Fruit fly (Drosophila melanogaster): ENCODE measurements around the gene Lasp.
A peak's percentile ranks its signal among the peaks of the same experiment; 100 is the strongest.

Lasp gene

DNA sequence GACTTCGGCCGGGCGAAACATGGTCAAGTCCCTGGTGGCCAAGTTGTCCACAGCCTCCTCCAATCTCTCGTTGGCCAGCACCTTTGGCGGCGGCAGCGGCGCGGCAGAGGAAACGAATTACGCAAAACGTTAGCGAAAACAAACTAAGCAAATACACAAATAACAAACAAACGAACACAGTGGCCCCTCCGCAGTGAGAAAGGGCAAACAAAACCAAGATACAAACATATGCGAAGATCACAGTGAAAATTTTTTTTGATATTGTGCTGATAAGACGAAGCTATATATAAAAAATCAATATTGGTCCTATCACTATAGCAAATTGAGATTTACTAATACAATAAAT is 2.7 kb upstream of the Lasp start:
- TF ChIP-seq net (GFP tag; optimal IDR thresholded peaks at IDR 0.05), result no peak
- no peak for TF ChIP-seq topi (GFP tag; optimal IDR thresholded peaks at IDR 0.05)
- TF ChIP-seq salr (GFP tag; optimal IDR thresholded peaks at IDR 0.05), result no peak
- no peak for TF ChIP-seq Lpt (GFP tag; optimal IDR thresholded peaks at IDR 0.05)
- peak; percentile 92 for TF ChIP-seq fkh (GFP tag; optimal IDR thresholded peaks at IDR 0.05)
- no peak for TF ChIP-seq dac (GFP tag; optimal IDR thresholded peaks at IDR 0.05)
- TF ChIP-seq CG15336 (GFP tag; IDR thresholded peaks at IDR 0.05), result 0 out of 2 replicates have a peak, but pooled peaks have one; percentile 37
- TF ChIP-seq CG31627 (GFP tag; optimal IDR thresholded peaks at IDR 0.05), result peak; percentile 9
- no peak for TF ChIP-seq CG34406 (GFP tag; optimal IDR thresholded peaks at IDR 0.05)
- TF ChIP-seq Hr39 (GFP tag; optimal IDR thresholded peaks at IDR 0.05), result no peak
- no peak for TF ChIP-seq CG9139 (GFP tag; optimal IDR thresholded peaks at IDR 0.05)

DNA sequence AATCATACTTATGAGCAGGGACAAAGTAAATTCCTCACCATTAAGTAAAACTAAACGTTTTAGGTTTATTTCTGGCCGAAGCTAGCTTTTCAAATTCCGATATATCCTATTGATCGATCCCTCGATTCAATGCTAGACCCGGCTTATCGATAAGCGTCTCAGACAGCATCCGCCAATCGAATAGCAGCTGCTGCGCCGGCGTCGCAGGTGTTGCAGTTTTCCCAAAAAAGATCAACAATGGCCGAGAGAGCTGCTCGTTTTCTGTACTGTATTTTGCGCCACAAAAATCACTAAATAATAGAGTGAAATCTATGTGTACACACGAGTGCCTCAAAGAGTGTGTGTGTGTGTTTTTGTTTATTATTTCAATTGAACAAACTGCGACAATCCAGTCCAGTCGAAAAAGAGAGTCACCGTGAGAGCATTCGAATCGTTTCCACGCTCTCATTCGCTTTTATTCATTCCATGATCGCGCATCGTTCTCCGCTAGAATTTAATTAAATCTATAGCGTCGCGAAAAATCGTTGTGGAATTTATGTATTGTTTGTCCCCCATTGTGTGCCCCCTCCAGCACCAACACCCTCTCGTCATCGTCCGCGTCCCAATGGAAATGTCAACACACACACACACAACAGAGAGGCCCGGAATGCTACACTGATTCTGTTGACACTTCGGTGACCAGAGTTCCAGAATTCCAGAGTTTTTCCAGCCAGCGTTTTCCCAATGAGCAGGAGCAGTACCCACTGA is 2.1 kb upstream of the Lasp start:
- TF ChIP-seq CG3032 (tag; optimal IDR thresholded peaks at IDR 0.05) (no peak), spab (GFP tag; optimal IDR thresholded peaks at IDR 0.05) (no peak), CG4318 (GFP tag; optimal IDR thresholded peaks at IDR 0.05) (no peak), Eip78C (GFP tag) (no peak), Lpt (GFP tag; optimal IDR thresholded peaks at IDR 0.05) (no peak), CG32006 (GFP tag; optimal IDR thresholded peaks at IDR 0.05) (no peak), ss (GFP tag; optimal IDR thresholded peaks at IDR 0.05) (no peak), CG6808 (GFP tag; optimal IDR thresholded peaks at IDR 0.05) (no peak), fkh (GFP tag; optimal IDR thresholded peaks at IDR 0.05) (no peak), CG16779 (tag; optimal IDR thresholded peaks at IDR 0.05) (no peak), svp (GFP tag) (no peak), Ets21C (GFP tag; optimal IDR thresholded peaks at IDR 0.05) (no peak), Eip75B (GFP tag; optimal IDR thresholded peaks at IDR 0.05) (no peak), CG11762 (GFP tag; optimal IDR thresholded peaks at IDR 0.05; ENCODE audit: insufficient read depth) (no peak), CG31627 (GFP tag; optimal IDR thresholded peaks at IDR 0.05) (no peak), salr (GFP tag; optimal IDR thresholded peaks at IDR 0.05) (no peak)

DNA sequence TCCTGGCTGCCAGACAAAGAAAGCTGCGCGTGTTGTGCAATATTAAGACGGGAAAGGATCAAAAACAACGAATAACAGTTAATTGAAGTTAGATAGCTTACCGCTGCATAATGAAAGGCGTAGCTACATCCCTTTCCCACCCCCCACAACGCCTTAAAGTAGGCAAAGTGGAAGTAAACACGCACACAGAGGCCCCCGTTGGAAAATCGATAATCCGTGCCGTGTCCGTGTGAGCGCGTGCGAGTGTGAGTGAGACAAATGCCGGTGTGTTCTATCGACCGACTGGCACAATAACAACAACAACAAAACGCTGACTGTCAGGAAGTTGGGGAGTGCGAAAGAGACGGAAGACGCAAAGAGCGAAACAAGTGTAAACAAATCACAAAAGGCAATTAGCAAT is 894 bp upstream of the Lasp start:
- no peak for TF ChIP-seq CG8632 (GFP tag; optimal IDR thresholded peaks at IDR 0.05)
- no peak for TF ChIP-seq net (GFP tag; optimal IDR thresholded peaks at IDR 0.05)
- no peak for TF ChIP-seq topi (GFP tag; optimal IDR thresholded peaks at IDR 0.05)

DNA sequence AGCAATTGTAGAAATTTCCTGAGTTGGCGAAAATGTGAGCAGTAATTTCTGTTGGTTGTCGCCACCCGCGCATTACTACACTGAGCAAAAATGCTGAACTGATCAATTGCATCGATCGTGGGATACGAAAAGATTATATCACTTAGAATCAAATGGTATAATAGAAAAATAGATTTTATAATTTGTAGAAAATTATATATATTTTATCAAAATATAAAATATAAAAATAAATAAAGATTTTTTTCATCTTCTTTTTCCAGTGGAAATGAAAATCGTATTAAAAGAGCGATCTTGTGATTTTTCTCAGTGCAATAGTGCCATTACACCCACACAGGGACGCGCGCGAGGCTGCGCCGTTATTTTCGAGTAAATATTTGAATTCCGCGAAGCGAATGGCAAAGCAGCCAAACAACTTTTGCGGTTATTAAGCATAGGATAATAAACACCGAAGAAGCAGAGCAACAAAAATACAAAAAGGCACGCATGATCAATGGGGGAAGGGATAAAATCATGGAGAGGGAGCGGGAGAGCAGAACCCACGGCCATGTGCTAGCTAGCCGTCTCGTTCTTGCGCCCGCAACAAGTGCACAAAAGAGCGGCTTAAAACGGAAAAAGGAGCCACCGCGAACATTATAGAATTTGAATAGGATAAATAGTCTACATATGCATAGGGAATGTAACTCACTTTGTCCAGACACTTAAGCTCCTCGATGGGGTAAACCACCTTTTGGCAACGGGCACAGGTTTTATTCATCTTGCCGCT is 1.0 kb downstream of the Lasp start:
- TF ChIP-seq Hr39 (GFP tag; optimal IDR thresholded peaks at IDR 0.05), result no peak
- peak; percentile 76; the same call in 1 of the 3 replicates for TF ChIP-seq CG6163 (GFP tag; IDR thresholded peaks at IDR 0.05)
- peak; percentile 53 for TF ChIP-seq OdsH (GFP tag; optimal IDR thresholded peaks at IDR 0.05)
- TF ChIP-seq CG7368 (GFP tag; optimal IDR thresholded peaks at IDR 0.05), result peak; percentile 50
- TF ChIP-seq Sox15 (GFP tag; optimal IDR thresholded peaks at IDR 0.05), result no peak
- no peak for TF ChIP-seq fd85E (GFP tag; optimal IDR thresholded peaks at IDR 0.05)
- TF ChIP-seq Blimp-1 (GFP tag; optimal IDR thresholded peaks at IDR 0.05), result peak; percentile 1
- no peak for TF ChIP-seq Sox14 (GFP tag; optimal IDR thresholded peaks at IDR 0.05)
- TF ChIP-seq CG6276 (GFP tag; optimal IDR thresholded peaks at IDR 0.05), result peak; percentile 68
- TF ChIP-seq Lpt (GFP tag; optimal IDR thresholded peaks at IDR 0.05), result peak; percentile 44
- TF ChIP-seq Hr4 (GFP tag; optimal IDR thresholded peaks at IDR 0.05), result peak; percentile 40
- TF ChIP-seq achi (GFP tag; optimal IDR thresholded peaks at IDR 0.05), result peak; percentile 64
- TF ChIP-seq CG11294 (GFP tag; IDR thresholded peaks at IDR 0.05), result peak; percentile 68; the same call in 1 of the 2 replicates
- TF ChIP-seq acj6 (GFP tag; optimal IDR thresholded peaks at IDR 0.05), result peak; percentile 45
- no peak for TF ChIP-seq CG8319 (GFP tag; optimal IDR thresholded peaks at IDR 0.05)
- TF ChIP-seq dac (GFP tag; optimal IDR thresholded peaks at IDR 0.05), result peak; percentile 23
- TF ChIP-seq CG1621 (tag; optimal IDR thresholded peaks at IDR 0.05), result no peak
- TF ChIP-seq CG34406 (GFP tag; optimal IDR thresholded peaks at IDR 0.05), result peak; percentile 57
- peak; percentile 37 for TF ChIP-seq CG8632 (GFP tag; optimal IDR thresholded peaks at IDR 0.05)
- peak; percentile 22 for TF ChIP-seq CG3919 (GFP tag; optimal IDR thresholded peaks at IDR 0.05)
- TF ChIP-seq fkh (GFP tag; optimal IDR thresholded peaks at IDR 0.05), result peak; percentile 20
- peak; percentile 63 for TF ChIP-seq CG10669 (GFP tag; optimal IDR thresholded peaks at IDR 0.05)
- TF ChIP-seq topi (GFP tag; optimal IDR thresholded peaks at IDR 0.05), result peak; percentile 44
- peak; percentile 10 for TF ChIP-seq pdm3 (GFP tag; optimal IDR thresholded peaks at IDR 0.05)
- peak; percentile 75 for TF ChIP-seq CG32006 (GFP tag; optimal IDR thresholded peaks at IDR 0.05)
- peak; percentile 45 for TF ChIP-seq net (GFP tag; optimal IDR thresholded peaks at IDR 0.05)
- no peak for TF ChIP-seq Ets21C (GFP tag; optimal IDR thresholded peaks at IDR 0.05)
- TF ChIP-seq CG4318 (GFP tag; optimal IDR thresholded peaks at IDR 0.05), result peak; percentile 52
- peak; percentile 81 for TF ChIP-seq CG15336 (GFP tag; IDR thresholded peaks at IDR 0.05)
- peak; percentile 83 for TF ChIP-seq Eip78C (GFP tag)
- peak; percentile 68 to 77 for TF ChIP-seq ss (GFP tag; optimal IDR thresholded peaks at IDR 0.05)
